Fruit fly (Drosophila melanogaster) whole organism, wandering third instar larva: ENCODE data around the gene CG15927.

Source experiments
- Abd-B ChIP-seq: fragments of >200 bp; optimal IDR thresholded peaks from 2 replicates; lab custom pipeline; 2017; ENCODE audit warnings: missing biosample characterization, missing genetic modification characterization
- CG32264 ChIP-seq: fragments of 200-800 bp; sonication (Bioruptor generic); optimal IDR thresholded peaks from 2 replicates; lab custom pipeline; 2016; ENCODE audit warnings: missing biosample characterization, missing genetic modification characterization
- CG9705 ChIP-seq: fragments of 200-800 bp; sonication (Bioruptor generic); optimal IDR thresholded peaks from 2 replicates; lab custom pipeline; 2018; ENCODE audit warnings: missing biosample characterization, mild to moderate bottlenecking, missing genetic modification characterization
- CrebA ChIP-seq: fragments of 200-800 bp; sonication (Bioruptor generic); optimal IDR thresholded peaks from 2 replicates; lab custom pipeline; 2016; ENCODE audit warnings: missing biosample characterization, mild to moderate bottlenecking, missing genetic modification characterization, borderline replicate concordance
- Dif ChIP-seq: fragments of 200-275, 200-300 bp; sonication (Bioruptor generic); optimal IDR thresholded peaks from 2 replicates; lab custom pipeline; 2018; ENCODE audit warnings: missing biosample characterization, missing genetic modification characterization; ENCODE audit not compliant: partially characterized antibody
- GATAd ChIP-seq: sonication (Bioruptor generic); optimal IDR thresholded peaks from 2 replicates; lab custom pipeline; 2016; ENCODE audit warnings: missing biosample characterization, missing genetic modification characterization
- HLH106 ChIP-seq: fragments of 200-800 bp; optimal IDR thresholded peaks from 3 replicates; lab custom pipeline; 2019; ENCODE audit warnings: missing biosample characterization, mild to moderate bottlenecking, missing genetic modification characterization, moderate library complexity
- Hnf4 ChIP-seq: fragments of 200-800 bp; sonication (Bioruptor generic); optimal IDR thresholded peaks from 2 replicates; lab custom pipeline; 2016; ENCODE audit warnings: missing biosample characterization, mild to moderate bottlenecking, missing genetic modification characterization
- Hr78 ChIP-seq: fragments of >200 bp; optimal IDR thresholded peaks from 2 replicates; lab custom pipeline; 2017; ENCODE audit warnings: missing biosample characterization, missing genetic modification characterization
- Myc ChIP-seq: fragments of >200 bp; optimal IDR thresholded peaks from 2 replicates; lab custom pipeline; 2017
- N ChIP-seq: fragments of >200 bp; optimal IDR thresholded peaks from 2 replicates; lab custom pipeline; 2018; ENCODE audit warnings: missing biosample characterization, missing external identifiers, missing genetic modification characterization
- OdsH ChIP-seq: fragments of 200-800 bp; sonication (Bioruptor generic); optimal IDR thresholded peaks from 2 replicates; lab custom pipeline; 2016; ENCODE audit warnings: missing biosample characterization, mild to moderate bottlenecking, missing genetic modification characterization
- Rel ChIP-seq, 2 experiments: fragments of 200-800 bp; sonication (Bioruptor generic) in 1 of 2; optimal IDR thresholded peaks; 2 replicates in 1 of 2; 3 replicates in 1 of 2; lab custom pipeline; 2016 to 2019; ENCODE audit warnings: mild to moderate bottlenecking in 2 of 2, missing biosample characterization in 2 of 2, missing genetic modification characterization in 2 of 2, moderate library complexity in 1 of 2
- Sp1 ChIP-seq: fragments of 200-800 bp; sonication (Bioruptor generic); optimal IDR thresholded peaks from 3 replicates; lab custom pipeline; 2019; ENCODE audit warnings: missing biosample characterization, mild to moderate bottlenecking, missing genetic modification characterization, moderate library complexity
- Vsx2 ChIP-seq: fragments of 200-300, 225-300 bp; sonication (Bioruptor generic); optimal IDR thresholded peaks from 2 replicates; lab custom pipeline; 2018; ENCODE audit warnings: missing biosample characterization, missing genetic modification characterization; ENCODE audit not compliant: partially characterized antibody
- br ChIP-seq: fragments of 200-800 bp; sonication (Bioruptor generic); optimal IDR thresholded peaks from 2 replicates; lab custom pipeline; 2016; ENCODE audit warnings: missing biosample characterization, missing genetic modification characterization
- dl ChIP-seq, 2 experiments: fragments of 175-275, 200-275 bp in 1 of 2; fragments of 200-275 bp in 1 of 2; sonication (Bioruptor generic); optimal IDR thresholded peaks; lab custom pipeline; 2018; ENCODE audit warnings: mild to moderate bottlenecking in 2 of 2, missing biosample characterization in 2 of 2, missing genetic modification characterization in 2 of 2, moderate library complexity in 2 of 2; ENCODE audit not compliant: partially characterized antibody in 2 of 2, insufficient read depth in 1 of 2
- dmrt93B ChIP-seq: fragments of 200-800 bp; sonication (Bioruptor generic); optimal IDR thresholded peaks from 2 replicates; lab custom pipeline; 2018; ENCODE audit warnings: missing biosample characterization, mild to moderate bottlenecking, missing genetic modification characterization
- ey ChIP-seq: fragments of 200-800 bp; sonication (Bioruptor generic); optimal IDR thresholded peaks from 2 replicates; lab custom pipeline; 2016; ENCODE audit warnings: missing biosample characterization, missing genetic modification characterization
- foxo ChIP-seq, 2 experiments: fragments of 200-800 bp; sonication (Bioruptor generic); optimal IDR thresholded peaks; 2 replicates in 1 of 2; 3 replicates in 1 of 2; lab custom pipeline; 2016 to 2017; ENCODE audit warnings: missing biosample characterization in 2 of 2, missing genetic modification characterization in 2 of 2
- fru ChIP-seq: fragments of 200-800 bp; sonication (Bioruptor generic); optimal IDR thresholded peaks from 3 replicates; lab custom pipeline; 2016; ENCODE audit warnings: missing biosample characterization, mild to moderate bottlenecking, missing genetic modification characterization
- h ChIP-seq: fragments of 200-800 bp; sonication (Bioruptor generic); optimal IDR thresholded peaks from 3 replicates; lab custom pipeline; 2016; ENCODE audit warnings: missing biosample characterization, mild to moderate bottlenecking, missing genetic modification characterization
- jim ChIP-seq: fragments of 175-275, 200-325 bp; sonication (Bioruptor generic); optimal IDR thresholded peaks from 2 replicates; lab custom pipeline; 2016; ENCODE audit warnings: missing biosample characterization, mild to moderate bottlenecking, missing genetic modification characterization
- lola ChIP-seq: fragments of >200 bp; optimal IDR thresholded peaks from 2 replicates; lab custom pipeline; 2017; ENCODE audit warnings: missing biosample characterization, missing genetic modification characterization
- pan ChIP-seq: fragments of >200 bp; optimal IDR thresholded peaks from 2 replicates; lab custom pipeline; 2017
- psq ChIP-seq: fragments of 200-800 bp; sonication (Bioruptor generic); optimal IDR thresholded peaks from 3 replicates; lab custom pipeline; 2017; ENCODE audit warnings: missing biosample characterization, mild to moderate bottlenecking, missing genetic modification characterization, moderate library complexity
- rgr ChIP-seq: fragments of 200-800 bp; sonication (Bioruptor generic); optimal IDR thresholded peaks from 3 replicates; lab custom pipeline; 2016; ENCODE audit warnings: missing biosample characterization, mild to moderate bottlenecking, missing genetic modification characterization
- sv ChIP-seq: fragments of 200-800 bp; sonication (Bioruptor generic); optimal IDR thresholded peaks from 3 replicates; lab custom pipeline; 2016; ENCODE audit warnings: missing biosample characterization, missing genetic modification characterization
- tai ChIP-seq: sonication (Bioruptor generic); optimal IDR thresholded peaks from 2 replicates; lab custom pipeline; 2016; ENCODE audit warnings: missing biosample characterization, missing genetic modification characterization
- usp ChIP-seq: fragments of >200 bp; optimal IDR thresholded peaks from 2 replicates; lab custom pipeline; 2017; ENCODE audit warnings: missing biosample characterization, missing genetic modification characterization
- woc ChIP-seq: sonication (Bioruptor generic); optimal IDR thresholded peaks from 2 replicates; lab custom pipeline; 2016; ENCODE audit warnings: missing biosample characterization, mild to moderate bottlenecking, missing genetic modification characterization

Gene CG15927

dm6 chrX:12473953-12474468 is 19.5 kb downstream of the CG15927 start:
- TF ChIP-seq fru (peak; percentile 44), lola (GFP tag; lab: Kevin White, UChicago) (no peak), woc (GFP tag; lab: Kevin White, UChicago) (no peak), N (no peak), pan (lab: Kevin White, UChicago) (no peak), usp (GFP tag; lab: Kevin White, UChicago) (no peak), Myc (lab: Kevin White, UChicago) (no peak), Hnf4 (GFP tag; lab: Kevin White, UChicago) (peak; percentile 5), CG32264 (no peak), h (GFP tag; lab: Kevin White, UChicago) (peak; percentile 52), CrebA (no peak), Sp1 (peak; percentile 70), Dif (GFP tag; lab: Kevin White, UChicago) (no peak), tai (GFP tag; lab: Kevin White, UChicago) (no peak), HLH106 (tag; lab: Kevin White, UChicago) (peak; percentile 79), Vsx2 (no peak), Hr78 (no peak), sv (GFP tag; lab: Kevin White, UChicago) (no peak), foxo (GFP tag; optimal IDR thresholded peaks at IDR 0.05; lab: Kevin White, UChicago) (peak in 1 of 2 experiments; percentile 63), OdsH (peak; percentile 63), rgr (GFP tag; lab: Kevin White, UChicago) (peak; percentile 48), Rel (GFP tag; optimal IDR thresholded peaks at IDR 0.05; lab: Kevin White, UChicago) (no peak), Rel (tag; optimal IDR thresholded peaks at IDR 0.05; lab: Kevin White, UChicago) (peak; percentile 37), ey (GFP tag; lab: Kevin White, UChicago) (peak; percentile 45), dmrt93B (peak; percentile 43), br (GFP tag; lab: Kevin White, UChicago) (no peak), psq (GFP tag; lab: Kevin White, UChicago) (peak; percentile 46)

- TF ChIP-seq Dif (GFP tag; lab: Kevin White, UChicago), result no peak
- peak; percentile 25 for TF ChIP-seq Myc (lab: Kevin White, UChicago)
- TF ChIP-seq h (GFP tag; lab: Kevin White, UChicago), result peak; percentile 63
Observed at dm6 chrX:12480282-12480681, 25.8 kb downstream of the CG15927 start.

dm6 chrX:12486294-12487020 is 31.9 kb downstream of the CG15927 start, which contains the start of gene Cpr11A:
Gene Cpr11A, plus strand, starts transcription at chrX:12486970.
- TF ChIP-seq Abd-B (no peak), Hnf4 (GFP tag; lab: Kevin White, UChicago) (no peak), HLH106 (tag; lab: Kevin White, UChicago) (no peak), usp (GFP tag; lab: Kevin White, UChicago) (no peak), Sp1 (no peak), OdsH (no peak), Dif (GFP tag; lab: Kevin White, UChicago) (no peak), rgr (GFP tag; lab: Kevin White, UChicago) (no peak)
- TF ChIP-seq, all 38 proteins: peak for 0

- TF ChIP-seq Myc (lab: Kevin White, UChicago) (no peak), Rel (GFP tag; optimal IDR thresholded peaks at IDR 0.05; lab: Kevin White, UChicago) (no peak), Rel (tag; optimal IDR thresholded peaks at IDR 0.05; lab: Kevin White, UChicago) (no peak), CG9705 (no peak), Vsx2 (no peak), GATAd (GFP tag; lab: Kevin White, UChicago) (no peak)
Observed at dm6 chrX:12487485-12487884, 33.0 kb downstream of the CG15927 start.

- TF ChIP-seq jim (GFP tag; lab: Kevin White, UChicago), result no peak
- TF ChIP-seq dl (GFP tag; optimal IDR thresholded peaks at IDR 0.05; lab: Kevin White, UChicago; ENCODE audit: insufficient read depth in 1 of 2, partially characterized antibody in 2 of 2), result no peak
- TF ChIP-seq Rel (GFP tag; optimal IDR thresholded peaks at IDR 0.05; lab: Kevin White, UChicago), result no peak
- TF ChIP-seq Rel (tag; optimal IDR thresholded peaks at IDR 0.05; lab: Kevin White, UChicago), result no peak
- TF ChIP-seq Dif (GFP tag; lab: Kevin White, UChicago), result no peak
- TF ChIP-seq OdsH, result no peak
Observed at dm6 chrX:12489991-12490390, 35.5 kb downstream of the CG15927 start, which contains the start of gene Lsp1alpha. Gene Lsp1alpha, plus strand, starts transcription at chrX:12490291.
